Fruit fly (Drosophila melanogaster): ENCODE data around the gene CG17028.

Gene CG17028

dm6 chr3L:15977565-15977964 is 759 bp upstream of the CG17028 start (continued):
- peak; percentile 66 for TF ChIP-seq CG31627 (GFP tag; optimal IDR thresholded peaks at IDR 0.05)
- no peak for TF ChIP-seq CG10631 (GFP tag; optimal IDR thresholded peaks at IDR 0.05)
- no peak for TF ChIP-seq Ets96B (tag; optimal IDR thresholded peaks at IDR 0.05)
- TF ChIP-seq CG15336 (GFP tag; IDR thresholded peaks at IDR 0.05), result peak; percentile 53; the same call in 1 of the 2 replicates
- TF ChIP-seq CG6854 (GFP tag; optimal IDR thresholded peaks at IDR 0.05), result no peak
- no peak for TF ChIP-seq Hr38 (GFP tag; optimal IDR thresholded peaks at IDR 0.05)
- no peak for TF ChIP-seq CG8319 (GFP tag; optimal IDR thresholded peaks at IDR 0.05)
- no peak for TF ChIP-seq CG7368 (GFP tag; optimal IDR thresholded peaks at IDR 0.05)

- peak; percentile 99 for TF ChIP-seq svp (GFP tag)
- TF ChIP-seq vri (GFP tag; optimal IDR thresholded peaks at IDR 0.05), result peak; percentile 21
- TF ChIP-seq CG16779 (tag; optimal IDR thresholded peaks at IDR 0.05), result no peak
- TF ChIP-seq CG31627 (GFP tag; optimal IDR thresholded peaks at IDR 0.05), result no peak
- no peak for TF ChIP-seq salr (GFP tag; optimal IDR thresholded peaks at IDR 0.05)
- no peak for TF ChIP-seq Hr38 (GFP tag; optimal IDR thresholded peaks at IDR 0.05)
- no peak for TF ChIP-seq cyc (GFP tag; optimal IDR thresholded peaks at IDR 0.05)
These were observed 916 bp downstream of the CG17028 start for dm6 chr3L:15979240-15979639.

dm6 chr3L:15979912-15980311 is 1.6 kb downstream of the CG17028 start, which contains the start of gene CG17027:
Gene CG17027 (plus strand): TSS chr3L:15980100.
- no peak for TF ChIP-seq CG32006 (GFP tag; optimal IDR thresholded peaks at IDR 0.05)
- peak; percentile 51 for TF ChIP-seq fkh (GFP tag; optimal IDR thresholded peaks at IDR 0.05)
- no peak for TF ChIP-seq CG8632 (GFP tag; optimal IDR thresholded peaks at IDR 0.05)

- peak; percentile 9 for TF ChIP-seq vri (GFP tag; optimal IDR thresholded peaks at IDR 0.05)
- no peak for TF ChIP-seq ss (GFP tag; optimal IDR thresholded peaks at IDR 0.05)
- no peak for TF ChIP-seq svp (GFP tag)
These were observed 3.1 kb downstream of the CG17028 start for dm6 chr3L:15981403-15981802.

- TF ChIP-seq dsx (GFP tag; optimal IDR thresholded peaks at IDR 0.05; ENCODE audit: poor library complexity, severe bottlenecking) (no peak), Met (GFP tag; optimal IDR thresholded peaks at IDR 0.05) (no peak), pdm3 (GFP tag; optimal IDR thresholded peaks at IDR 0.05) (no peak), CG4318 (GFP tag; optimal IDR thresholded peaks at IDR 0.05) (no peak), fd59A (GFP tag; optimal IDR thresholded peaks at IDR 0.05) (no peak), ss (GFP tag; optimal IDR thresholded peaks at IDR 0.05) (no peak), Gug (GFP tag; IDR thresholded peaks at IDR 0.05) (no peak), spab (GFP tag; optimal IDR thresholded peaks at IDR 0.05) (no peak), fd85E (GFP tag; optimal IDR thresholded peaks at IDR 0.05) (no peak), topi (GFP tag; optimal IDR thresholded peaks at IDR 0.05) (no peak), CG11902 (GFP tag; optimal IDR thresholded peaks at IDR 0.05) (no peak), CG6808 (GFP tag; optimal IDR thresholded peaks at IDR 0.05) (no peak), Ets96B (tag; optimal IDR thresholded peaks at IDR 0.05) (no peak)
These were observed 3.8 kb downstream of the CG17028 start for dm6 chr3L:15982148-15982547.

- TF ChIP-seq vri (GFP tag; optimal IDR thresholded peaks at IDR 0.05), result peak; percentile 94
- TF ChIP-seq achi (GFP tag; optimal IDR thresholded peaks at IDR 0.05), result peak; percentile 97
- TF ChIP-seq Sox14 (GFP tag; optimal IDR thresholded peaks at IDR 0.05), result peak; percentile 95
- peak; percentile 98 for TF ChIP-seq OdsH (GFP tag; optimal IDR thresholded peaks at IDR 0.05)
- TF ChIP-seq ss (GFP tag; optimal IDR thresholded peaks at IDR 0.05), result peak in 1 of 2 experiments; percentile 99
- peak; percentile 94 for TF ChIP-seq CG6276 (GFP tag; optimal IDR thresholded peaks at IDR 0.05)
- TF ChIP-seq CG16779 (tag; optimal IDR thresholded peaks at IDR 0.05), result no peak
- peak; percentile 92 for TF ChIP-seq CG6854 (GFP tag; optimal IDR thresholded peaks at IDR 0.05)
- peak; percentile 99 for TF ChIP-seq Eip78C (GFP tag)
- peak; percentile 96 to 98 for TF ChIP-seq salr (GFP tag; optimal IDR thresholded peaks at IDR 0.05)
- peak; percentile 93 for TF ChIP-seq CG1621 (tag; optimal IDR thresholded peaks at IDR 0.05)
- peak; percentile 98 for TF ChIP-seq CG15336 (GFP tag; IDR thresholded peaks at IDR 0.05)
- TF ChIP-seq CG32006 (GFP tag; optimal IDR thresholded peaks at IDR 0.05), result peak; percentile 98
- peak; percentile 96 for TF ChIP-seq spab (GFP tag; optimal IDR thresholded peaks at IDR 0.05)
- TF ChIP-seq fd59A (GFP tag; optimal IDR thresholded peaks at IDR 0.05), result peak; percentile 97
- TF ChIP-seq Smox (GFP tag; optimal IDR thresholded peaks at IDR 0.05), result peak; percentile 94
- peak; percentile 96 for TF ChIP-seq cyc (GFP tag; optimal IDR thresholded peaks at IDR 0.05)
- peak; percentile 99 for TF ChIP-seq Ets96B (tag; optimal IDR thresholded peaks at IDR 0.05)
- TF ChIP-seq CG7368 (GFP tag; optimal IDR thresholded peaks at IDR 0.05), result peak; percentile 94
- peak; percentile 98 for TF ChIP-seq Sox15 (GFP tag; optimal IDR thresholded peaks at IDR 0.05)
- TF ChIP-seq Lpt (GFP tag; optimal IDR thresholded peaks at IDR 0.05), result peak; percentile 97
- TF ChIP-seq Hr4 (GFP tag; optimal IDR thresholded peaks at IDR 0.05), result peak; percentile 97
- peak; percentile 96 for TF ChIP-seq lz (GFP tag; optimal IDR thresholded peaks at IDR 0.05)
- TF ChIP-seq CG31627 (GFP tag; optimal IDR thresholded peaks at IDR 0.05), result peak; percentile 95
- TF ChIP-seq dsx (GFP tag; optimal IDR thresholded peaks at IDR 0.05; ENCODE audit: poor library complexity, severe bottlenecking), result peak; percentile 97
These were observed 4.6 kb downstream of the CG17028 start, which contains the start of the genes brm and Arl1 for dm6 chr3L:15982783-15983432. Gene brm (minus strand): TSS chr3L:15982869. Gene Arl1 (plus strand): TSS chr3L:15983135.
